Worm (Caenorhabditis elegans) whole organism, midembryonic: ENCODE results near the gene Y42H9AR.2.

ENCODE experiments used
- T22C8.4 ChIP-seq: fragments of 200-800 bp; sonication (Bioruptor generic); IDR thresholded peaks from 2 replicates; pipeline ENCODE4 v1.3.6; 2022; ENCODE audit warnings: missing genetic modification characterization, missing compliant biosample characterization
- cog-1 ChIP-seq: sonication (generic microtip); optimal IDR thresholded peaks from 2 replicates; lab custom pipeline; 2016; ENCODE audit warnings: missing genetic modification characterization, missing compliant biosample characterization
- flt-1 ChIP-seq: fragments of 200-800 bp; sonication (Bioruptor generic); IDR thresholded peaks from 2 replicates; pipeline ENCODE4 v1.3.6; 2022; ENCODE audit warnings: missing genetic modification characterization, missing compliant biosample characterization
- klf-2 ChIP-seq: fragments of 200-800 bp; sonication (Bioruptor generic); conservative IDR thresholded peaks from 2 replicates; pipeline ENCODE4 v1.3.6; 2022; ENCODE audit warnings: missing genetic modification reagents, missing genetic modification characterization, missing compliant biosample characterization
- med-1 ChIP-seq: sonication (generic microtip); optimal IDR thresholded peaks from 2 replicates; lab custom pipeline; 2017; ENCODE audit warnings: missing genetic modification characterization, mild to moderate bottlenecking, missing compliant biosample characterization, antibody characterized with exemption, missing genetic modification reagents; ENCODE audit not compliant: insufficient read depth
- ref-1 ChIP-seq: fragments of 200-800 bp; sonication (Bioruptor generic); conservative IDR thresholded peaks from 2 replicates; pipeline ENCODE4 v1.3.6; 2022; ENCODE audit warnings: missing genetic modification reagents, missing genetic modification characterization, missing compliant biosample characterization
- tab-1 ChIP-seq: fragments of 200-800 bp; sonication (Bioruptor generic); IDR thresholded peaks from 2 replicates; pipeline ENCODE4 v1.3.6; 2022; ENCODE audit warnings: missing genetic modification characterization, missing compliant biosample characterization
- ztf-23 ChIP-seq: fragments of 200-800 bp; sonication (Bioruptor generic); IDR thresholded peaks from 2 replicates; pipeline ENCODE4 v1.3.6; 2022; ENCODE audit warnings: missing genetic modification reagents, missing genetic modification characterization, missing compliant biosample characterization
- ztf-29 ChIP-seq: fragments of 200-800 bp; sonication (Bioruptor generic); IDR thresholded peaks from 2 replicates; pipeline ENCODE4 v1.3.6; 2022; ENCODE audit warnings: missing genetic modification reagents, missing genetic modification characterization, missing compliant biosample characterization

The Y42H9AR.2 gene

ce11 chrIV:8070934-8071333 is 28.8 kb upstream of the Y42H9AR.2 start:
- TF ChIP-seq ztf-29 (GFP tag; lab: Robert Waterston, UW), result no peak

ce11 chrIV:8075516-8075915 is 24.2 kb upstream of the Y42H9AR.2 start:
- TF ChIP-seq ztf-29 (GFP tag; lab: Robert Waterston, UW) (no peak), flt-1 (GFP tag; lab: Robert Waterston, UW) (no peak), cog-1 (tag; lab: Kevin White, UChicago) (no peak), ztf-23 (no peak), ref-1 (no peak), klf-2 (GFP tag; lab: Robert Waterston, UW) (no peak), T22C8.4 (GFP tag; lab: Robert Waterston, UW) (no peak), tab-1 (GFP tag; lab: Robert Waterston, UW) (no peak), med-1 (GFP tag; lab: Kevin White, UChicago) (no peak)

ce11 chrIV:8076511-8076910 is 23.2 kb upstream of the Y42H9AR.2 start:
- TF ChIP-seq cog-1 (tag; lab: Kevin White, UChicago) (no peak), klf-2 (GFP tag; lab: Robert Waterston, UW) (no peak), med-1 (GFP tag; lab: Kevin White, UChicago) (no peak), T22C8.4 (GFP tag; lab: Robert Waterston, UW) (no peak), ztf-29 (GFP tag; lab: Robert Waterston, UW) (no peak), ref-1 (no peak), tab-1 (GFP tag; lab: Robert Waterston, UW) (no peak), ztf-23 (no peak), flt-1 (GFP tag; lab: Robert Waterston, UW) (no peak)

- TF ChIP-seq ztf-29 (GFP tag; lab: Robert Waterston, UW) (no peak), med-1 (GFP tag; lab: Kevin White, UChicago) (no peak)
These were observed 19.5 kb upstream of the Y42H9AR.2 start for ce11 chrIV:8080166-8080565.

ce11 chrIV:8080782-8081181 is 18.9 kb upstream of the Y42H9AR.2 start:
- TF ChIP-seq ztf-29 (GFP tag; lab: Robert Waterston, UW) (no peak), flt-1 (GFP tag; lab: Robert Waterston, UW) (no peak), T22C8.4 (GFP tag; lab: Robert Waterston, UW) (no peak), cog-1 (tag; lab: Kevin White, UChicago) (no peak), klf-2 (GFP tag; lab: Robert Waterston, UW) (no peak), ref-1 (no peak), ztf-23 (no peak), tab-1 (GFP tag; lab: Robert Waterston, UW) (no peak), med-1 (GFP tag; lab: Kevin White, UChicago) (no peak)

- no peak for TF ChIP-seq flt-1 (GFP tag; lab: Robert Waterston, UW)
- no peak for TF ChIP-seq ref-1
- TF ChIP-seq med-1 (GFP tag; lab: Kevin White, UChicago), result no peak
- no peak for TF ChIP-seq ztf-23
- TF ChIP-seq klf-2 (GFP tag; lab: Robert Waterston, UW), result no peak
- TF ChIP-seq tab-1 (GFP tag; lab: Robert Waterston, UW), result no peak
- TF ChIP-seq cog-1 (tag; lab: Kevin White, UChicago), result no peak
- TF ChIP-seq T22C8.4 (GFP tag; lab: Robert Waterston, UW), result no peak
- no peak for TF ChIP-seq ztf-29 (GFP tag; lab: Robert Waterston, UW)
These were observed 13.1 kb upstream of the Y42H9AR.2 start, which contains the start of gene nsy-7 for ce11 chrIV:8086552-8086951. TSS of gene nsy-7 (minus strand) at chrIV:8086652.

ce11 chrIV:8091539-8091938 is 8.2 kb upstream of the Y42H9AR.2 start:
- TF ChIP-seq ztf-29 (GFP tag; lab: Robert Waterston, UW) (no peak), T22C8.4 (GFP tag; lab: Robert Waterston, UW) (no peak), med-1 (GFP tag; lab: Kevin White, UChicago) (no peak), cog-1 (tag; lab: Kevin White, UChicago) (no peak)

- TF ChIP-seq flt-1 (GFP tag; lab: Robert Waterston, UW) (no peak), ztf-29 (GFP tag; lab: Robert Waterston, UW) (no peak), cog-1 (tag; lab: Kevin White, UChicago) (no peak), med-1 (GFP tag; lab: Kevin White, UChicago) (no peak), tab-1 (GFP tag; lab: Robert Waterston, UW) (no peak), ztf-23 (no peak), ref-1 (no peak), klf-2 (GFP tag; lab: Robert Waterston, UW) (no peak)
These were observed 3.3 kb upstream of the Y42H9AR.2 start for ce11 chrIV:8096375-8096774.

- TF ChIP-seq tab-1 (GFP tag; lab: Robert Waterston, UW) (no peak), flt-1 (GFP tag; lab: Robert Waterston, UW) (no peak), T22C8.4 (GFP tag; lab: Robert Waterston, UW) (no peak), cog-1 (tag; lab: Kevin White, UChicago) (no peak)
These were observed 2.5 kb downstream of the Y42H9AR.2 start, which contains the start of gene Y42H9AR.5 for ce11 chrIV:8102231-8102630. TSS of gene Y42H9AR.5 (plus strand) at chrIV:8102531.

- TF ChIP-seq tab-1 (GFP tag; lab: Robert Waterston, UW) (no peak), klf-2 (GFP tag; lab: Robert Waterston, UW) (no peak), T22C8.4 (GFP tag; lab: Robert Waterston, UW) (no peak), med-1 (GFP tag; lab: Kevin White, UChicago) (no peak), flt-1 (GFP tag; lab: Robert Waterston, UW) (no peak), ztf-23 (no peak), ref-1 (no peak), cog-1 (tag; lab: Kevin White, UChicago) (no peak), ztf-29 (GFP tag; lab: Robert Waterston, UW) (no peak)
These were observed 3.5 kb downstream of the Y42H9AR.2 start for ce11 chrIV:8103196-8103595.
